Fruit fly (Drosophila melanogaster): ENCODE data around the gene CG12984.
A peak's percentile ranks its signal among the peaks of the same experiment; 100 is the strongest.

CG12984 gene

DNA sequence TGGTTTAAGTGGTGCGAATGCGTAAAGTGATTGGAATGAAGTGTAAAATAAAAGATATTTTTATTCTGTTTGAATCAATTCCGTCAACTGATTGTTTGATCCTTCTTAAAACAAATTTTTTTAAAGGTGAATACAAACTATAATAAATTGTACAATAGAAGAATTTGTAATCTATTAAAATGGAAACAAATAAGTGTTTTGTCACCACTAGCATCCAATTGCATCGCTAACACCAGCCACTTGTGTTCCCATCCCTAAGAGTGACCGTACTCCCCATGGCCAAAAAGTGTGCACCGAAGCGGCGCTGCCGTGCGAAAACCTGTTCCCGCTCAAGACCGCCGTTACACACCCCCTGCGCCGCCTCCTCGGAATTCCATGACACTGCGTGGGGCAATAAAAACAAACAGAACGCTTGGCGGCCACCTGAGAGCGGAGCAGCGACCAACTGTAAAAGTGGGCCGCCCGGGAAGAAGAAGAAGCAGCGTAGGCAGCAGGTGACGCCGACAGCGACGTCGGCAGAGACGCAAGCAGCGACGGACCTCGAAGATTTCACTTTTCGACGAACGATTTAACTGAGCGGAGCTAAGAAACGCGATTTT, 36.3 kb downstream of the CG12984 start, which contains the start of gene Pdss2 (continued):
- TF ChIP-seq CG8478 (optimal IDR thresholded peaks at IDR 0.05) (no peak), Lhr (GFP tag; optimal IDR thresholded peaks at IDR 0.05) (peak; percentile 70), CG14965 (GFP tag; optimal IDR thresholded peaks at IDR 0.05; ENCODE audit: borderline replicate concordance) (no peak), klu (GFP tag; IDR thresholded peaks at IDR 0.05) (peak; percentile 56; the same call in 1 of the 2 replicates), Ptx1 (GFP tag; IDR thresholded peaks at IDR 0.05) (peak; percentile 77), wor (GFP tag; IDR thresholded peaks at IDR 0.05) (peak; percentile 36; the same call in 1 of the 2 replicates), Bdp1 (GFP tag; optimal IDR thresholded peaks at IDR 0.05) (peak; percentile 41), maf-S (GFP tag; optimal IDR thresholded peaks at IDR 0.05) (peak; percentile 70), CG9215 (GFP tag; IDR thresholded peaks at IDR 0.05) (peak; percentile 73), fd3F (GFP tag; optimal IDR thresholded peaks at IDR 0.05) (peak; percentile 61), CG17359 (tag; optimal IDR thresholded peaks at IDR 0.05) (peak; percentile 51), Stat92E (GFP tag; optimal IDR thresholded peaks at IDR 0.05) (peak in 1 of 3 experiments; percentile 75), CG7987 (GFP tag; optimal IDR thresholded peaks at IDR 0.05) (peak; percentile 58), Drgx (GFP tag; IDR thresholded peaks at IDR 0.05) (peak; percentile 51), Gsc (GFP tag; IDR thresholded peaks at IDR 0.05) (no peak), sisA (GFP tag; IDR thresholded peaks at IDR 0.05) (peak; percentile 80), ind (GFP tag; optimal IDR thresholded peaks at IDR 0.05) (peak; percentile 79), CG4854 (GFP tag; optimal IDR thresholded peaks at IDR 0.05) (peak; percentile 43), Atf3 (GFP tag; optimal IDR thresholded peaks at IDR 0.05) (peak; percentile 64), CkIIα-i1 (GFP tag; IDR thresholded peaks at IDR 0.05) (no peak), amos (GFP tag; IDR thresholded peaks at IDR 0.05; ENCODE audit: partially characterized antibody) (peak; percentile 76), CG13296 (GFP tag; optimal IDR thresholded peaks at IDR 0.05) (peak; percentile 59), CG12071 (GFP tag; optimal IDR thresholded peaks at IDR 0.05) (no peak), CG9876 (GFP tag; optimal IDR thresholded peaks at IDR 0.05) (peak; percentile 61), CG12659 (GFP tag; optimal IDR thresholded peaks at IDR 0.05) (peak; percentile 58), zfh2 (GFP tag; optimal IDR thresholded peaks at IDR 0.05) (peak; percentile 82), Sin3A (optimal IDR thresholded peaks at IDR 0.05) (peak; percentile 29), CG8281 (tag; optimal IDR thresholded peaks at IDR 0.05) (peak; percentile 26), CG7963 (GFP tag; IDR thresholded peaks at IDR 0.05; ENCODE audit: partially characterized antibody) (0 out of 3 replicates have a peak, but pooled peaks have one; percentile 47), stwl (tag; optimal IDR thresholded peaks at IDR 0.05) (peak; percentile 17), ewg (GFP tag; optimal IDR thresholded peaks at IDR 0.05) (peak; percentile 30), Dbx (GFP tag; IDR thresholded peaks at IDR 0.05) (peak; percentile 89), BtbVII (GFP tag; optimal IDR thresholded peaks at IDR 0.05) (peak; percentile 18), ssp (GFP tag; IDR thresholded peaks at IDR 0.05) (peak; percentile 77), CG15514 (GFP tag; optimal IDR thresholded peaks at IDR 0.05) (peak; percentile 73), NfI (GFP tag; optimal IDR thresholded peaks at IDR 0.05) (peak; percentile 69), CG34422 (GFP tag; IDR thresholded peaks at IDR 0.05) (peak; percentile 87), Xrp1 (GFP tag; IDR thresholded peaks at IDR 0.05) (peak; percentile 66), CG13287 (GFP tag; IDR thresholded peaks at IDR 0.05; ENCODE audit: partially characterized antibody) (peak; percentile 74), Doc2 (GFP tag; IDR thresholded peaks at IDR 0.05) (no peak), Gug (GFP tag; IDR thresholded peaks at IDR 0.05) (peak; percentile 84), Tbp (GFP tag; optimal IDR thresholded peaks at IDR 0.05) (no peak), nom (GFP tag; optimal IDR thresholded peaks at IDR 0.05) (peak; percentile 74), CG8089 (GFP tag; optimal IDR thresholded peaks at IDR 0.05) (peak; percentile 55), btn (GFP tag; optimal IDR thresholded peaks at IDR 0.05) (peak; percentile 25), pan (optimal IDR thresholded peaks at IDR 0.05) (no peak), pan (GFP tag; optimal IDR thresholded peaks at IDR 0.05 in 1 of 2, IDR thresholded peaks at IDR 0.05 in 1 of 2) (peak in 1 of 2 experiments; percentile 80), ara (GFP tag; IDR thresholded peaks at IDR 0.05) (peak; percentile 48; the same call in 1 of the 2 replicates), mam (GFP tag; optimal IDR thresholded peaks at IDR 0.05) (peak; percentile 83), Vsx1 (GFP tag; optimal IDR thresholded peaks at IDR 0.05) (peak; percentile 40)
